Worm (Caenorhabditis elegans) whole organism, young adult: ENCODE results near the gene F49H6.12.

ENCODE experiments used
- D2030.7 ChIP-seq: fragments of 200-800 bp; sonication (Bioruptor generic); IDR thresholded peaks from 2 replicates; pipeline ENCODE4 v1.3.6; 2022; ENCODE audit warnings: missing genetic modification reagents, missing genetic modification characterization, missing compliant biosample characterization
- F10E7.11 ChIP-seq: sonication (generic microtip); optimal IDR thresholded peaks from 2 replicates; lab custom pipeline; 2017; ENCODE audit warnings: mild to moderate bottlenecking, missing genetic modification characterization, moderate library complexity, missing compliant biosample characterization
- F22D6.2 ChIP-seq: sonication (generic microtip); optimal IDR thresholded peaks from 2 replicates; lab custom pipeline; 2016; ENCODE audit warnings: mild to moderate bottlenecking, missing genetic modification characterization, missing compliant biosample characterization
- F33H1.4 ChIP-seq: fragments of 200-800 bp; sonication (Bioruptor generic); IDR thresholded peaks from 2 replicates; pipeline ENCODE4 v1.3.6; 2022; ENCODE audit warnings: missing genetic modification reagents, missing genetic modification characterization, missing compliant biosample characterization
- F39B2.1 ChIP-seq: fragments of 200-800 bp; sonication (Bioruptor generic); IDR thresholded peaks from 2 replicates; pipeline ENCODE4 v1.3.6; 2022; ENCODE audit warnings: missing genetic modification reagents, missing genetic modification characterization, missing compliant biosample characterization
- K12H6.12 ChIP-seq: fragments of 200-800 bp; sonication (Bioruptor generic); optimal IDR thresholded peaks from 2 replicates; lab custom pipeline; 2018; ENCODE audit warnings: mild to moderate bottlenecking, missing genetic modification characterization, missing compliant biosample characterization
- Y53G8AR.9 ChIP-seq: fragments of 200-800 bp; sonication (Bioruptor generic); conservative IDR thresholded peaks from 2 replicates; pipeline ENCODE4 v1.3.6; 2022; ENCODE audit warnings: missing genetic modification reagents, missing genetic modification characterization, missing compliant biosample characterization
- Y79H2A.3 ChIP-seq: fragments of 200-800 bp; sonication (Bioruptor generic); conservative IDR thresholded peaks from 2 replicates; pipeline ENCODE4 v1.3.6; 2022; ENCODE audit warnings: missing genetic modification reagents, missing genetic modification characterization, missing compliant biosample characterization
- bed-2 ChIP-seq: fragments of 200-800 bp; sonication (Bioruptor generic); IDR thresholded peaks from 2 replicates; pipeline ENCODE4 v1.3.6; 2022; ENCODE audit warnings: missing genetic modification reagents, missing genetic modification characterization, missing compliant biosample characterization
- ceh-100 ChIP-seq: fragments of 200-800 bp; sonication (Bioruptor generic); IDR thresholded peaks from 2 replicates; pipeline ENCODE4 v1.3.6; 2022; ENCODE audit warnings: missing genetic modification reagents, missing genetic modification characterization, missing compliant biosample characterization
- ceh-27 ChIP-seq: fragments of 200-800 bp; sonication (Bioruptor generic); optimal IDR thresholded peaks from 2 replicates; lab custom pipeline; 2018; ENCODE audit warnings: mild to moderate bottlenecking, missing genetic modification characterization, moderate library complexity, missing compliant biosample characterization
- ceh-58 ChIP-seq: fragments of 200-800 bp; sonication (Bioruptor generic); IDR thresholded peaks from 2 replicates; pipeline ENCODE4 v1.3.6; 2022; ENCODE audit warnings: missing genetic modification characterization, missing compliant biosample characterization
- egl-44 ChIP-seq: fragments of 200-800 bp; sonication (Bioruptor generic); IDR thresholded peaks from 2 replicates; pipeline ENCODE4 v1.3.6; 2022; ENCODE audit warnings: missing genetic modification reagents, missing genetic modification characterization, missing compliant biosample characterization
- egrh-3 ChIP-seq: fragments of 200-800 bp; sonication (Bioruptor generic); IDR thresholded peaks from 2 replicates; pipeline ENCODE4 v1.3.6; 2022; ENCODE audit warnings: missing genetic modification reagents, missing genetic modification characterization, missing compliant biosample characterization
- gei-17 ChIP-seq: fragments of 200-800 bp; sonication (Bioruptor generic); optimal IDR thresholded peaks from 2 replicates; lab custom pipeline; 2018; ENCODE audit warnings: mild to moderate bottlenecking, missing genetic modification characterization, missing compliant biosample characterization
- hmg-20 ChIP-seq: fragments of 200-800 bp; sonication (Bioruptor generic); IDR thresholded peaks from 2 replicates; pipeline ENCODE4 v1.3.6; 2022; ENCODE audit warnings: missing genetic modification reagents, missing genetic modification characterization, missing compliant biosample characterization
- let-607 ChIP-seq, 2 experiments: fragments of 200-800 bp in 1 of 2; sonication (Bioruptor generic) in 1 of 2; sonication (generic microtip) in 1 of 2; optimal IDR thresholded peaks; 2 replicates each; lab custom pipeline; 2016 to 2018; ENCODE audit warnings: mild to moderate bottlenecking in 2 of 2, missing compliant biosample characterization in 2 of 2, missing genetic modification characterization in 2 of 2, moderate library complexity in 2 of 2, missing genotype in 1 of 2
- lin-26 ChIP-seq: fragments of 200-800 bp; sonication (Bioruptor generic); IDR thresholded peaks from 2 replicates; pipeline ENCODE4 v1.3.6; 2022; ENCODE audit warnings: missing genetic modification reagents, missing genetic modification characterization, missing compliant biosample characterization
- lin-54 ChIP-seq: fragments of 200-800 bp; sonication (Bioruptor generic); optimal IDR thresholded peaks from 2 replicates; lab custom pipeline; 2018; ENCODE audit warnings: mild to moderate bottlenecking, missing genetic modification characterization, missing compliant biosample characterization
- mel-28 ChIP-seq: sonication (generic microtip); optimal IDR thresholded peaks from 2 replicates; lab custom pipeline; 2016; ENCODE audit warnings: borderline replicate concordance, mild to moderate bottlenecking, missing genetic modification characterization, missing compliant biosample characterization
- mxl-1 ChIP-seq: sonication (generic microtip); optimal IDR thresholded peaks from 2 replicates; lab custom pipeline; 2016; ENCODE audit warnings: missing genetic modification characterization, missing compliant biosample characterization
- nhr-90 ChIP-seq: sonication (generic microtip); optimal IDR thresholded peaks from 2 replicates; lab custom pipeline; 2016; ENCODE audit warnings: missing genotype, mild to moderate bottlenecking, missing genetic modification characterization, missing compliant biosample characterization
- repo-1 ChIP-seq: sonication (generic microtip); optimal IDR thresholded peaks from 2 replicates; lab custom pipeline; 2017; ENCODE audit warnings: mild to moderate bottlenecking, missing genetic modification characterization, missing compliant biosample characterization
- rpc-1 ChIP-seq, 2 experiments: fragments of 150-350 bp in 1 of 2; sonication (generic microtip) in 1 of 2; optimal IDR thresholded peaks; 2 replicates each; lab custom pipeline; 2014 to 2018; ENCODE audit warnings: missing biosample characterization in 1 of 2, missing genetic modification characterization in 1 of 2, missing genetic modification reagents in 1 of 2, missing genotype in 1 of 2
- snpc-3.4 ChIP-seq: sonication (generic microtip); optimal IDR thresholded peaks from 2 replicates; lab custom pipeline; 2017; ENCODE audit warnings: missing genetic modification characterization, mild to moderate bottlenecking, missing compliant biosample characterization, antibody characterized with exemption, moderate library complexity, missing genotype, missing genetic modification reagents
- snpc-4 ChIP-seq, 5 experiments: fragments of 150-350 bp in 1 of 5; sonication (generic microtip) in 4 of 5; optimal IDR thresholded peaks; 2 replicates each; lab custom pipeline; 2014 to 2018; ENCODE audit warnings: missing genetic modification characterization in 5 of 5, missing biosample characterization in 3 of 5, antibody characterized with exemption in 2 of 5, mild to moderate bottlenecking in 2 of 5, missing compliant biosample characterization in 2 of 5, missing genotype in 2 of 5, moderate library complexity in 2 of 5, missing genetic modification reagents in 1 of 5
- tlf-1 ChIP-seq: fragments of 200-800 bp; sonication (Bioruptor generic); optimal IDR thresholded peaks from 2 replicates; lab custom pipeline; 2018; ENCODE audit warnings: mild to moderate bottlenecking, missing genetic modification characterization, missing compliant biosample characterization
- unc-130 ChIP-seq: sonication (generic microtip); optimal IDR thresholded peaks from 2 replicates; lab custom pipeline; 2016; ENCODE audit warnings: missing genetic modification reagents, missing genetic modification characterization, missing compliant biosample characterization
- zfh-2 ChIP-seq: fragments of 200-800 bp; sonication (Bioruptor generic); conservative IDR thresholded peaks from 2 replicates; pipeline ENCODE4 v1.3.6; 2022; ENCODE audit warnings: missing genetic modification reagents, missing genetic modification characterization, missing compliant biosample characterization
- ztf-22 ChIP-seq: fragments of 200-800 bp; sonication (Bioruptor generic); optimal IDR thresholded peaks from 2 replicates; lab custom pipeline; 2018; ENCODE audit warnings: mild to moderate bottlenecking, missing genetic modification characterization, moderate library complexity, missing compliant biosample characterization
- ztf-26 ChIP-seq: sonication (generic microtip); optimal IDR thresholded peaks from 2 replicates; lab custom pipeline; 2017; ENCODE audit warnings: missing genetic modification characterization, missing compliant biosample characterization

The F49H6.12 gene

ce11 chrV:17000635-17001034, 20.6 kb downstream of the F49H6.12 start:
- TF ChIP-seq snpc-3.4 (tag; lab: Kevin White, UChicago), result no peak
- no peak for TF ChIP-seq hmg-20 (GFP tag; lab: Robert Waterston, UW)
- no peak for TF ChIP-seq ceh-58 (GFP tag; lab: Robert Waterston, UW)
- no peak for TF ChIP-seq ceh-100 (GFP tag; lab: Robert Waterston, UW)
- TF ChIP-seq D2030.7 (GFP tag; lab: Robert Waterston, UW), result no peak
- no peak for TF ChIP-seq ztf-22 (GFP tag; lab: Kevin White, UChicago)
- TF ChIP-seq rpc-1 (optimal IDR thresholded peaks at IDR 0.05; lab: Kevin White, UChicago), result no peak
- TF ChIP-seq rpc-1 (tag; optimal IDR thresholded peaks at IDR 0.05; lab: Kevin White, UChicago), result no peak
- no peak for TF ChIP-seq egrh-3 (GFP tag; lab: Robert Waterston, UW)
- TF ChIP-seq nhr-90 (tag; lab: Kevin White, UChicago), result no peak
- no peak for TF ChIP-seq F39B2.1 (GFP tag; lab: Robert Waterston, UW)
- no peak for TF ChIP-seq ztf-26 (tag; lab: Kevin White, UChicago)
- no peak for TF ChIP-seq snpc-4 (GFP tag; optimal IDR thresholded peaks at IDR 0.05; lab: Kevin White, UChicago)
- no peak for TF ChIP-seq snpc-4 (tag; optimal IDR thresholded peaks at IDR 0.05; lab: Kevin White, UChicago)
- TF ChIP-seq Y79H2A.3 (GFP tag; lab: Robert Waterston, UW), result no peak
- no peak for TF ChIP-seq K12H6.12 (tag; lab: Kevin White, UChicago)
- TF ChIP-seq Y53G8AR.9 (GFP tag; lab: Robert Waterston, UW), result no peak

- TF ChIP-seq egl-44 (GFP tag; lab: Robert Waterston, UW), result no peak
- TF ChIP-seq, all 124 proteins: peak for 0
Measured at ce11 chrV:17000204-17000603, 21.1 kb downstream of the F49H6.12 start, which contains the start of gene str-217. Gene str-217, minus strand, starts transcription at chrV:17000304.

- TF ChIP-seq zfh-2 (GFP tag; lab: Robert Waterston, UW) (peak; percentile 67), gei-17 (GFP tag; lab: Kevin White, UChicago) (no peak)
- TF ChIP-seq, all 124 proteins: peak for 1
Measured at ce11 chrV:16992383-16992782, 28.9 kb downstream of the F49H6.12 start.

- no peak for TF ChIP-seq lin-54 (GFP tag; lab: Kevin White, UChicago)
- no peak for TF ChIP-seq F22D6.2 (tag; lab: Kevin White, UChicago)
- no peak for TF ChIP-seq tlf-1 (GFP tag; lab: Kevin White, UChicago)
- TF ChIP-seq ceh-100 (GFP tag; lab: Robert Waterston, UW), result no peak
- no peak for TF ChIP-seq F33H1.4
- TF ChIP-seq mxl-1, result no peak
- TF ChIP-seq ceh-58 (GFP tag; lab: Robert Waterston, UW), result no peak
- TF ChIP-seq repo-1 (tag; lab: Kevin White, UChicago), result no peak
- TF ChIP-seq mel-28 (tag; lab: Kevin White, UChicago), result no peak
- no peak for TF ChIP-seq ceh-27 (GFP tag; lab: Kevin White, UChicago)
- no peak for TF ChIP-seq F39B2.1 (GFP tag; lab: Robert Waterston, UW)
- no peak for TF ChIP-seq bed-2 (GFP tag; lab: Robert Waterston, UW)
- no peak for TF ChIP-seq unc-130 (GFP tag; lab: Kevin White, UChicago)
- TF ChIP-seq let-607 (tag; optimal IDR thresholded peaks at IDR 0.05; lab: Kevin White, UChicago), result no peak
- TF ChIP-seq lin-26 (GFP tag; lab: Robert Waterston, UW), result no peak
Measured at ce11 chrV:16991734-16992133, 29.5 kb downstream of the F49H6.12 start, which contains the start of gene srz-95. Gene srz-95, plus strand, starts transcription at chrV:16992034.

ce11 chrV:16988614-16989013, 32.6 kb downstream of the F49H6.12 start, which contains the start of gene Y102A5C.27:
Gene Y102A5C.27, minus strand, starts transcription at chrV:16988714.
- TF ChIP-seq mel-28 (tag; lab: Kevin White, UChicago) (no peak), F10E7.11 (tag; lab: Kevin White, UChicago) (no peak)
- TF ChIP-seq, all 124 proteins: peak for 0
